Fruit fly (Drosophila melanogaster) whole organism, embryonic: Measurements from ENCODE around the gene MCU.

ENCODE experiments used
- Aef1 ChIP-seq: fragments of 200-800 bp; sonication (Bioruptor generic); IDR thresholded peaks from 3 replicates; pipeline ENCODE4 v1.3.6; 2022; ENCODE audit warnings: missing biosample characterization, missing genetic modification characterization
- CG10209 ChIP-seq: fragments of 200-800 bp; sonication (Bioruptor generic); optimal IDR thresholded peaks from 3 replicates; lab custom pipeline; 2017; ENCODE audit warnings: missing biosample characterization, mild to moderate bottlenecking, missing genetic modification characterization, missing genetic modification reagents
- CG10431 ChIP-seq: fragments of 200-800 bp; sonication (Bioruptor generic); optimal IDR thresholded peaks from 3 replicates; lab custom pipeline; 2018; ENCODE audit warnings: missing biosample characterization, mild to moderate bottlenecking, missing genetic modification characterization
- CG11560 ChIP-seq: fragments of 200-800 bp; sonication (Bioruptor generic); IDR thresholded peaks from 3 replicates; pipeline ENCODE4 v1.3.6; 2022; ENCODE audit warnings: missing biosample characterization, missing genetic modification characterization
- CG12104 ChIP-seq: fragments of 200-800 bp; sonication (Bioruptor generic); optimal IDR thresholded peaks from 3 replicates; lab custom pipeline; 2016; ENCODE audit warnings: missing biosample characterization, missing genetic modification characterization
- CG13296 ChIP-seq: fragments of 200-800 bp; sonication (Bioruptor generic); optimal IDR thresholded peaks from 3 replicates; lab custom pipeline; 2018; ENCODE audit warnings: missing biosample characterization, mild to moderate bottlenecking, missing genetic modification characterization
- CG14710 ChIP-seq: fragments of 200-800 bp; sonication (Bioruptor generic); optimal IDR thresholded peaks from 3 replicates; lab custom pipeline; 2019; ENCODE audit warnings: missing biosample characterization, mild to moderate bottlenecking, missing genetic modification characterization, moderate library complexity
- CG17829 ChIP-seq: fragments of 200-800 bp; optimal IDR thresholded peaks from 2 replicates; lab custom pipeline; 2019; ENCODE audit warnings: missing biosample characterization, mild to moderate bottlenecking, missing genetic modification characterization, moderate library complexity
- CG2875 ChIP-seq: fragments of 200-800 bp; sonication (Bioruptor generic); optimal IDR thresholded peaks from 2 replicates; lab custom pipeline; 2017; ENCODE audit warnings: missing biosample characterization, mild to moderate bottlenecking, missing genetic modification characterization, missing genetic modification reagents
- CG30431 ChIP-seq: fragments of 200-800 bp; sonication (Bioruptor generic); optimal IDR thresholded peaks from 2 replicates; lab custom pipeline; 2017; ENCODE audit warnings: missing biosample characterization, missing genetic modification characterization
- CG32772 ChIP-seq: fragments of 200-800 bp; sonication (Bioruptor generic); IDR thresholded peaks from 2 replicates; pipeline ENCODE4 v1.3.6; 2022; ENCODE audit warnings: missing biosample characterization, missing genetic modification characterization
- CG3726 ChIP-seq: fragments of 200-800 bp; sonication (Bioruptor generic); IDR thresholded peaks from 3 replicates; pipeline ENCODE4, ENCODE4 v1.3.6; 2022; ENCODE audit warnings: missing biosample characterization, missing genetic modification characterization
- CG4617 ChIP-seq: fragments of 200-800 bp; sonication (Bioruptor generic); optimal IDR thresholded peaks from 3 replicates; lab custom pipeline; 2016; ENCODE audit warnings: missing biosample characterization, missing genetic modification characterization, borderline replicate concordance
- CG6683 ChIP-seq: fragments of 200-800 bp; sonication (Bioruptor generic); optimal IDR thresholded peaks from 2 replicates; lab custom pipeline; 2017; ENCODE audit warnings: missing biosample characterization, mild to moderate bottlenecking, missing genetic modification characterization, missing genetic modification reagents
- CG6813 ChIP-seq: fragments of 200-800 bp; sonication (Bioruptor generic); optimal IDR thresholded peaks from 2 replicates; lab custom pipeline; 2017; ENCODE audit warnings: missing biosample characterization, missing genetic modification characterization, mild to moderate bottlenecking, moderate library complexity, missing genetic modification reagents
- CG6854 ChIP-seq: fragments of 200-800 bp; sonication (Bioruptor generic); optimal IDR thresholded peaks from 3 replicates; lab custom pipeline; 2017; ENCODE audit warnings: missing biosample characterization, mild to moderate bottlenecking, missing genetic modification characterization
- Doc3 ChIP-seq: fragments of 200-800 bp; sonication (Bioruptor generic); IDR thresholded peaks from 3 replicates; pipeline ENCODE4 v1.3.6; 2022; ENCODE audit warnings: missing biosample characterization, missing genetic modification characterization; ENCODE audit not compliant: partially characterized antibody
- GATAe ChIP-seq: fragments of 200-800 bp; sonication (Bioruptor generic); conservative IDR thresholded peaks from 2 replicates; pipeline ENCODE4 v1.3.6; 2022; ENCODE audit warnings: missing biosample characterization, missing genetic modification characterization
- MTF-1 ChIP-seq: fragments of 200-800 bp; sonication (Bioruptor generic); optimal IDR thresholded peaks from 2 replicates; lab custom pipeline; 2018; ENCODE audit warnings: missing biosample characterization, mild to moderate bottlenecking, missing genetic modification characterization, borderline replicate concordance
- NC2β ChIP-seq: fragments of 200-800 bp; sonication (Bioruptor generic); optimal IDR thresholded peaks from 2 replicates; lab custom pipeline; 2016; ENCODE audit warnings: missing biosample characterization, missing genetic modification characterization
- Oaz ChIP-seq: fragments of 200-800 bp; sonication (Bioruptor generic); IDR thresholded peaks from 2 replicates; pipeline ENCODE4 v1.3.6; 2022; ENCODE audit warnings: missing biosample characterization, missing genetic modification characterization
- PHDP ChIP-seq: fragments of 200-800 bp; sonication (Bioruptor generic); optimal IDR thresholded peaks from 3 replicates; lab custom pipeline; 2018; ENCODE audit warnings: missing biosample characterization, mild to moderate bottlenecking, missing genetic modification characterization, moderate library complexity
- Poxn ChIP-seq: fragments of 200-800 bp; sonication (Bioruptor generic); IDR thresholded peaks from 2 replicates; pipeline ENCODE4 v1.3.6; 2022; ENCODE audit warnings: missing biosample characterization, missing genetic modification characterization
- Rfx ChIP-seq: fragments of 200-800 bp; sonication (Bioruptor generic); IDR thresholded peaks from 2 replicates; pipeline ENCODE4 v1.3.6; 2022; ENCODE audit warnings: missing biosample characterization, missing genetic modification characterization
- Side ChIP-seq: fragments of 200-800 bp; sonication (Bioruptor generic); optimal IDR thresholded peaks from 2 replicates; lab custom pipeline; 2016; ENCODE audit warnings: missing biosample characterization, missing genetic modification characterization
- Spps ChIP-seq: fragments of 200-800 bp; sonication (Bioruptor generic); optimal IDR thresholded peaks from 2 replicates; lab custom pipeline; 2018; ENCODE audit warnings: missing biosample characterization, mild to moderate bottlenecking, missing genetic modification characterization
- Xbp1 ChIP-seq: fragments of 200-800 bp; sonication (Bioruptor generic); optimal IDR thresholded peaks from 3 replicates; lab custom pipeline; 2016; ENCODE audit warnings: missing biosample characterization, mild to moderate bottlenecking, missing genetic modification characterization
- aop ChIP-seq: fragments of 200-800 bp; sonication (Bioruptor generic); IDR thresholded peaks from 2 replicates; pipeline ENCODE4 v1.3.6; 2022; ENCODE audit warnings: missing biosample characterization, missing genetic modification characterization
- ap ChIP-seq: fragments of 200-800 bp; sonication (Bioruptor generic); IDR thresholded peaks from 2 replicates; pipeline ENCODE4 v1.3.6; 2022; ENCODE audit warnings: missing biosample characterization, missing genetic modification characterization
- bcd ChIP-seq: fragments of 200-800 bp; sonication (Bioruptor generic); optimal IDR thresholded peaks from 2 replicates; lab custom pipeline; 2017; ENCODE audit warnings: missing biosample characterization, mild to moderate bottlenecking, missing genetic modification characterization
- dati ChIP-seq: fragments of 200-800 bp; sonication (Bioruptor generic); IDR thresholded peaks from 2 replicates; pipeline ENCODE4 v1.3.6; 2022; ENCODE audit warnings: missing biosample characterization, missing genetic modification characterization
- dimm ChIP-seq: fragments of 200-800 bp; sonication (Bioruptor generic); IDR thresholded peaks from 2 replicates; pipeline ENCODE4 v1.3.6; 2022; ENCODE audit warnings: missing biosample characterization, missing genetic modification characterization
- dmrt11E ChIP-seq: fragments of 200-800 bp; sonication (Bioruptor generic); optimal IDR thresholded peaks from 3 replicates; lab custom pipeline; 2018; ENCODE audit warnings: missing biosample characterization, mild to moderate bottlenecking, missing genetic modification characterization, moderate library complexity
- dpn ChIP-seq, 2 experiments: fragments of 200-800 bp; sonication (Bioruptor generic); optimal IDR thresholded peaks; 3 replicates each; lab custom pipeline; 2016; ENCODE audit warnings: missing biosample characterization in 2 of 2, missing genetic modification characterization in 2 of 2
- en ChIP-seq: fragments of 200-800 bp; sonication (Bioruptor generic); optimal IDR thresholded peaks from 2 replicates; lab custom pipeline; 2016; ENCODE audit warnings: missing biosample characterization, missing genetic modification characterization
- eve ChIP-seq, 2 experiments: fragments of >200 bp; optimal IDR thresholded peaks; 2 replicates each; lab custom pipeline; 2017; ENCODE audit warnings: missing biosample characterization in 2 of 2, missing genetic modification characterization in 2 of 2
- fru ChIP-seq: fragments of >200 bp; optimal IDR thresholded peaks from 2 replicates; lab custom pipeline; 2017
- h ChIP-seq: fragments of >200 bp; optimal IDR thresholded peaks from 2 replicates; lab custom pipeline; 2017
- jigr1 ChIP-seq: fragments of 200-800 bp; sonication (Bioruptor generic); IDR thresholded peaks from 3 replicates; pipeline ENCODE4 v1.3.6; 2022; ENCODE audit warnings: missing biosample characterization, missing genetic modification characterization
- ken ChIP-seq: fragments of 200-800 bp; sonication (Bioruptor generic); IDR thresholded peaks from 3 replicates; pipeline ENCODE4 v1.3.6; 2022; ENCODE audit warnings: missing biosample characterization, missing genetic modification characterization
- lbe ChIP-seq: fragments of 200-800 bp; sonication (Bioruptor generic); optimal IDR thresholded peaks from 2 replicates; lab custom pipeline; 2016; ENCODE audit warnings: missing biosample characterization, mild to moderate bottlenecking, missing genetic modification characterization
- luna ChIP-seq: fragments of 200-800 bp; sonication (Bioruptor generic); optimal IDR thresholded peaks from 2 replicates; lab custom pipeline; 2016; ENCODE audit warnings: missing biosample characterization, missing genetic modification characterization
- maf-S ChIP-seq: fragments of 200-800 bp; sonication (Bioruptor generic); optimal IDR thresholded peaks from 2 replicates; lab custom pipeline; 2016; ENCODE audit warnings: missing biosample characterization, missing genetic modification characterization
- mirr ChIP-seq: fragments of 200-800 bp; sonication (Bioruptor generic); optimal IDR thresholded peaks from 3 replicates; lab custom pipeline; 2018; ENCODE audit warnings: missing biosample characterization, mild to moderate bottlenecking, missing genetic modification characterization
- nerfin-1 ChIP-seq: fragments of 200-800 bp; sonication (Bioruptor generic); optimal IDR thresholded peaks from 3 replicates; lab custom pipeline; 2019; ENCODE audit warnings: missing biosample characterization, mild to moderate bottlenecking, missing genetic modification characterization, moderate library complexity
- pan ChIP-seq, 4 experiments: fragments of >200 bp in 3 of 4; fragments of 200-800 bp in 1 of 4; sonication (Bioruptor generic) in 1 of 4; optimal IDR thresholded peaks in 3 of 4; IDR thresholded peaks in 1 of 4; 2 replicates each; pipeline versions ENCODE4 v1.3.6 to Lab custom; 2017 to 2022; ENCODE audit warnings: missing biosample characterization in 2 of 4, missing genetic modification characterization in 2 of 4, mixed read lengths in 1 of 4
- repo ChIP-seq: fragments of 200-800 bp; sonication (Bioruptor generic); optimal IDR thresholded peaks from 2 replicates; lab custom pipeline; 2016; ENCODE audit warnings: missing biosample characterization, missing genetic modification characterization
- sr ChIP-seq: fragments of 200-800 bp; sonication (Bioruptor generic); IDR thresholded peaks from 3 replicates; pipeline ENCODE4 v1.3.6; 2022; ENCODE audit warnings: missing biosample characterization, missing genetic modification characterization
- tin ChIP-seq: fragments of 200-800 bp; sonication (Bioruptor generic); optimal IDR thresholded peaks from 3 replicates; lab custom pipeline; 2016; ENCODE audit warnings: missing biosample characterization, missing genetic modification characterization
- trem ChIP-seq: fragments of 200-800 bp; optimal IDR thresholded peaks from 3 replicates; lab custom pipeline; 2019; ENCODE audit warnings: missing biosample characterization, mild to moderate bottlenecking, missing genetic modification characterization, moderate library complexity
- ttk ChIP-seq: fragments of 200-800 bp; sonication (Bioruptor generic); IDR thresholded peaks from 2 replicates; pipeline ENCODE4 v2.1.2; 2022; ENCODE audit warnings: missing biosample characterization, missing genetic modification characterization
- zf30C ChIP-seq: fragments of 200-800 bp; sonication (Bioruptor generic); optimal IDR thresholded peaks from 3 replicates; lab custom pipeline; 2018; ENCODE audit warnings: missing biosample characterization, mild to moderate bottlenecking, missing genetic modification characterization

MCU gene

DNA sequence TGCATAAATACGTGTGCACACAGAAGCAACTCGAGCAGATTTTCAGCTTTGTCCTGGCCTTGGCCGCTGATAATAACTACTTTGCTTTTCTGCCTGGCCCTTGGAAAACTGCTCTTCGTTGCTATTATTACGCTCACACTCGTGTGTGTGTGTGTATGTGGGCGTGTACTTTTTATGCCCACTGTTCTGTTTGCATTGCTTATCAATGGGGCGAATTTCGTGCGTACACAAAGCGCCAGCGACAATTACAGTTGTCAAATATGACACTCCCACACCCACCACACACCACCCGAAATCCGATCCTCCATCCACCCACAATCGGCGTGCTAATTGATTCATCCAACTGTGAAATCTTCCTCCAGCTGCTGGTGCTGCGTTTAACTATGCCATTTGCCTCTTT is 62.1 kb downstream of the MCU start (continued):
- TF ChIP-seq zf30C (no peak), MTF-1 (GFP tag; lab: Kevin White, UChicago) (peak; percentile 46), fru (no peak), bcd (GFP tag; lab: Kevin White, UChicago) (peak; percentile 33), CG6683 (GFP tag; lab: Kevin White, UChicago) (no peak), GATAe (GFP tag; lab: Robert Waterston, UW) (peak; percentile 25; the same call in 1 of the 2 replicates), nerfin-1 (no peak), Spps (tag; lab: Kevin White, UChicago) (no peak), PHDP (tag; lab: Kevin White, UChicago) (peak; percentile 9), CG10209 (GFP tag; lab: Kevin White, UChicago) (peak; percentile 30), lbe (GFP tag; lab: Kevin White, UChicago) (no peak), Xbp1 (GFP tag; lab: Kevin White, UChicago) (no peak), dmrt11E (tag; lab: Kevin White, UChicago) (no peak), ap (GFP tag; lab: Robert Waterston, UW) (no peak), dati (GFP tag; lab: Robert Waterston, UW) (no peak), en (GFP tag; lab: Kevin White, UChicago) (no peak), maf-S (GFP tag; lab: Kevin White, UChicago) (no peak), jigr1 (GFP tag; lab: Robert Waterston, UW) (no peak), sr (GFP tag; lab: Robert Waterston, UW) (0 out of 3 replicates have a peak, but pooled peaks have one; percentile 36), CG4617 (no peak), mirr (GFP tag; lab: Kevin White, UChicago) (peak; percentile 32), ken (GFP tag; lab: Robert Waterston, UW) (no peak), luna (no peak), Poxn (GFP tag; lab: Robert Waterston, UW) (no peak), Rfx (peak; percentile 54), aop (no peak), CG11560 (tag; lab: Robert Waterston, UW) (no peak), dimm (GFP tag; lab: Robert Waterston, UW) (no peak), ttk (GFP tag; lab: Robert Waterston, UW) (0 out of 2 replicates have a peak, but pooled peaks have one; percentile 12), repo (GFP tag; lab: Kevin White, UChicago) (no peak), NC2β (no peak), Aef1 (no peak), CG32772 (GFP tag; lab: Robert Waterston, UW) (no peak), tin (GFP tag; lab: Kevin White, UChicago) (no peak), CG13296 (peak; percentile 24), CG2875 (GFP tag; lab: Kevin White, UChicago) (peak; percentile 15), dpn (GFP tag; optimal IDR thresholded peaks at IDR 0.05; lab: Kevin White, UChicago) (no peak), Doc3 (GFP tag; lab: Robert Waterston, UW) (no peak), h (lab: Kevin White, UChicago) (no peak), Side (peak; percentile 14), CG6854 (GFP tag; lab: Kevin White, UChicago) (no peak), pan (optimal IDR thresholded peaks at IDR 0.05; lab: Kevin White, UChicago) (no peak), pan (GFP tag; optimal IDR thresholded peaks at IDR 0.05 in 1 of 2, IDR thresholded peaks at IDR 0.05 in 1 of 2) (peak in 1 of 2 experiments; percentile 55), CG17829 (tag; lab: Kevin White, UChicago) (no peak), CG3726 (GFP tag; lab: Robert Waterston, UW) (no peak), trem (tag; lab: Kevin White, UChicago) (no peak), CG6813 (GFP tag; lab: Kevin White, UChicago) (peak; percentile 24), eve (GFP tag; optimal IDR thresholded peaks at IDR 0.05; lab: Kevin White, UChicago) (no peak), CG30431 (no peak), CG12104 (no peak), CG10431 (no peak), CG14710 (no peak), Oaz (GFP tag; lab: Robert Waterston, UW) (no peak)
